Worm (Caenorhabditis elegans) whole organism, L1 larva: ENCODE results near the gene arrd-15.

Experiments
- C34B4.2 ChIP-seq: sonication (generic microtip); optimal IDR thresholded peaks from 2 replicates; lab custom pipeline; 2017; ENCODE audit warnings: mild to moderate bottlenecking, missing genetic modification characterization, missing compliant biosample characterization
- Y116A8C.19 ChIP-seq: sonication (generic microtip); optimal IDR thresholded peaks from 2 replicates; lab custom pipeline; 2016; ENCODE audit warnings: missing compliant biosample characterization, missing genetic modification characterization, borderline replicate concordance
- aha-1 ChIP-seq: fragments of 150-350 bp; optimal IDR thresholded peaks from 2 replicates; lab custom pipeline; 2014; ENCODE audit warnings: missing biosample characterization, missing genetic modification characterization
- alr-1 ChIP-seq: fragments of 200-800 bp; sonication (Bioruptor generic); optimal IDR thresholded peaks from 2 replicates; lab custom pipeline; 2018; ENCODE audit warnings: borderline replicate concordance, mild to moderate bottlenecking, missing genetic modification characterization, missing compliant biosample characterization
- aly-2 ChIP-seq: fragments of 150-350 bp; optimal IDR thresholded peaks from 2 replicates; lab custom pipeline; 2014; ENCODE audit warnings: missing biosample characterization, missing genetic modification characterization
- blmp-1 ChIP-seq: fragments of 150-350 bp; optimal IDR thresholded peaks from 2 replicates; lab custom pipeline; 2014; ENCODE audit warnings: missing biosample characterization, missing genetic modification characterization
- ceh-82 ChIP-seq, 3 experiments: fragments of 150-350 bp in 1 of 3; sonication (generic microtip) in 2 of 3; optimal IDR thresholded peaks; 2 replicates each; lab custom pipeline; 2014 to 2017; ENCODE audit warnings: missing biosample characterization in 3 of 3, missing genetic modification characterization in 3 of 3
- ceh-88 ChIP-seq: fragments of 200-800 bp; sonication (Bioruptor generic); IDR thresholded peaks from 2 replicates; pipeline ENCODE4 v1.3.6; 2022; ENCODE audit warnings: missing genetic modification characterization, missing compliant biosample characterization
- ces-1 ChIP-seq: fragments of 150-350 bp; optimal IDR thresholded peaks from 2 replicates; lab custom pipeline; 2014; ENCODE audit warnings: missing biosample characterization, missing genetic modification reagents, missing genetic modification characterization
- dpl-1 ChIP-seq, 3 experiments: fragments of 150-350 bp in 2 of 3; sonication (generic microtip) in 1 of 3; optimal IDR thresholded peaks; 2 replicates each; lab custom pipeline; 2014 to 2017; ENCODE audit warnings: missing biosample characterization in 3 of 3, missing genetic modification characterization in 3 of 3, missing genetic modification reagents in 3 of 3
- dsc-1 ChIP-seq: sonication (generic microtip); optimal IDR thresholded peaks from 2 replicates; lab custom pipeline; 2016; ENCODE audit warnings: mild to moderate bottlenecking, missing genetic modification characterization, missing compliant biosample characterization
- efl-1 ChIP-seq, 4 experiments: fragments of 150-350 bp; optimal IDR thresholded peaks in 3 of 4; peaks in 1 of 4; 1 replicate in 1 of 4; 2 replicates in 3 of 4; lab custom pipeline; 2014; ENCODE audit warnings: missing biosample characterization in 2 of 4, missing genetic modification characterization in 2 of 4, missing genetic modification reagents in 2 of 4
- elt-2 ChIP-seq: sonication (generic microtip); optimal IDR thresholded peaks from 2 replicates; lab custom pipeline; 2016; ENCODE audit warnings: missing genetic modification characterization, mild to moderate bottlenecking, inconsistent platforms, missing compliant biosample characterization, missing genetic modification reagents
- elt-3 ChIP-seq, 6 experiments: fragments of 150-350 bp in 1 of 6; sonication (generic microtip); optimal IDR thresholded peaks; 2 replicates each; lab custom pipeline; 2017 to 2018; ENCODE audit warnings: missing biosample characterization in 6 of 6, missing genetic modification characterization in 6 of 6, inconsistent platforms in 1 of 6
- ets-5 ChIP-seq: fragments of 200-800 bp; sonication (Bioruptor generic); IDR thresholded peaks from 2 replicates; pipeline ENCODE4 v1.3.6; 2022; ENCODE audit warnings: missing genetic modification characterization, missing compliant biosample characterization
- fkh-10 ChIP-seq: sonication (generic microtip); optimal IDR thresholded peaks from 2 replicates; lab custom pipeline; 2017; ENCODE audit warnings: missing biosample characterization, missing genetic modification reagents, missing genetic modification characterization
- fkh-4 ChIP-seq: sonication (generic microtip); optimal IDR thresholded peaks from 2 replicates; lab custom pipeline; 2016; ENCODE audit warnings: missing compliant biosample characterization, missing genetic modification characterization, borderline replicate concordance
- hlh-4 ChIP-seq: sonication (generic microtip); optimal IDR thresholded peaks from 2 replicates; lab custom pipeline; 2016; ENCODE audit warnings: mild to moderate bottlenecking, missing genetic modification characterization, missing compliant biosample characterization
- hpl-2 ChIP-seq: fragments of 150-350 bp; optimal IDR thresholded peaks from 2 replicates; lab custom pipeline; 2014; ENCODE audit warnings: missing biosample characterization, missing genetic modification reagents, missing genetic modification characterization
- isw-1 ChIP-seq: fragments of 200-800 bp; sonication (Bioruptor generic); IDR thresholded peaks from 2 replicates; pipeline ENCODE4 v1.3.6; 2022; ENCODE audit warnings: missing genetic modification characterization, missing compliant biosample characterization
- lin-13 ChIP-seq: fragments of 150-350 bp; optimal IDR thresholded peaks from 2 replicates; lab custom pipeline; 2014; ENCODE audit warnings: missing biosample characterization, missing genetic modification reagents, missing genetic modification characterization
- lin-35 ChIP-seq, 2 experiments: fragments of 150-350 bp; optimal IDR thresholded peaks; 2 replicates each; lab custom pipeline; 2014; ENCODE audit warnings: missing biosample characterization in 2 of 2, missing genetic modification characterization in 2 of 2, missing genetic modification reagents in 2 of 2
- lin-39 ChIP-seq: fragments of 150-350 bp; optimal IDR thresholded peaks from 2 replicates; lab custom pipeline; 2014; ENCODE audit warnings: missing biosample characterization, missing genetic modification reagents, missing genetic modification characterization
- lir-3 ChIP-seq: sonication (generic microtip); optimal IDR thresholded peaks from 2 replicates; lab custom pipeline; 2016; ENCODE audit warnings: mild to moderate bottlenecking, missing genetic modification characterization, moderate library complexity, missing compliant biosample characterization; ENCODE audit not compliant: poor library complexity
- mdl-1 ChIP-seq, 2 experiments: fragments of 150-350 bp; optimal IDR thresholded peaks; 2 replicates each; lab custom pipeline; 2014 to 2017; ENCODE audit warnings: missing biosample characterization in 2 of 2, missing genetic modification characterization in 2 of 2, inconsistent platforms in 1 of 2
- mef-2 ChIP-seq: fragments of 150-350 bp; optimal IDR thresholded peaks from 2 replicates; lab custom pipeline; 2014; ENCODE audit warnings: missing biosample characterization, missing genetic modification characterization
- mep-1 ChIP-seq: fragments of 150-350 bp; optimal IDR thresholded peaks from 2 replicates; lab custom pipeline; 2014; ENCODE audit warnings: missing biosample characterization, missing genetic modification characterization
- nhr-11 ChIP-seq: fragments of 150-350 bp; optimal IDR thresholded peaks from 2 replicates; lab custom pipeline; 2014; ENCODE audit warnings: missing biosample characterization, missing genetic modification characterization
- nhr-20 ChIP-seq: sonication (generic microtip); optimal IDR thresholded peaks from 2 replicates; lab custom pipeline; 2016; ENCODE audit warnings: mild to moderate bottlenecking, missing genetic modification characterization, missing compliant biosample characterization
- nhr-28 ChIP-seq: fragments of 150-350 bp; optimal IDR thresholded peaks from 2 replicates; lab custom pipeline; 2014; ENCODE audit warnings: missing biosample characterization, missing genetic modification characterization
- nhr-47 ChIP-seq: sonication (generic microtip); optimal IDR thresholded peaks from 2 replicates; lab custom pipeline; 2016; ENCODE audit warnings: mild to moderate bottlenecking, missing genetic modification characterization, moderate library complexity, missing compliant biosample characterization
- nhr-76 ChIP-seq: sonication (generic microtip); optimal IDR thresholded peaks from 2 replicates; lab custom pipeline; 2017; ENCODE audit warnings: missing biosample characterization, missing genetic modification characterization
- nhr-77 ChIP-seq: fragments of 150-350 bp; optimal IDR thresholded peaks from 2 replicates; lab custom pipeline; 2014; ENCODE audit warnings: missing biosample characterization, missing genetic modification characterization
- nhr-84 ChIP-seq: sonication (generic microtip); optimal IDR thresholded peaks from 2 replicates; lab custom pipeline; 2017; ENCODE audit warnings: missing biosample characterization, missing genetic modification characterization
- nhr-90 ChIP-seq: sonication (generic microtip); optimal IDR thresholded peaks from 2 replicates; lab custom pipeline; 2016; ENCODE audit warnings: mild to moderate bottlenecking, missing genetic modification characterization, missing compliant biosample characterization; ENCODE audit not compliant: poor library complexity
- pax-3 ChIP-seq: fragments of 200-800 bp; sonication (Bioruptor generic); optimal IDR thresholded peaks from 2 replicates; lab custom pipeline; 2018; ENCODE audit warnings: mild to moderate bottlenecking, missing genetic modification characterization, moderate library complexity, missing compliant biosample characterization
- pqm-1 ChIP-seq: sonication (generic microtip); optimal IDR thresholded peaks from 3 replicates; lab custom pipeline; 2017; ENCODE audit warnings: missing biosample characterization, missing genetic modification characterization
- skn-1 ChIP-seq: fragments of 150-350 bp; optimal IDR thresholded peaks from 2 replicates; lab custom pipeline; 2014; ENCODE audit warnings: missing biosample characterization, missing genetic modification characterization
- snpc-4 ChIP-seq: fragments of 150-350 bp; optimal IDR thresholded peaks from 2 replicates; lab custom pipeline; 2014; ENCODE audit warnings: missing biosample characterization, missing genetic modification characterization
- sox-4 ChIP-seq: sonication (generic microtip); optimal IDR thresholded peaks from 2 replicates; lab custom pipeline; 2016; ENCODE audit warnings: missing genetic modification characterization, missing compliant biosample characterization
- sptf-1 ChIP-seq: fragments of 150-350 bp; optimal IDR thresholded peaks from 2 replicates; lab custom pipeline; 2014; ENCODE audit warnings: missing biosample characterization, missing genetic modification characterization
- tbx-2 ChIP-seq: sonication (generic microtip); optimal IDR thresholded peaks from 2 replicates; lab custom pipeline; 2016; ENCODE audit warnings: missing genetic modification characterization, missing compliant biosample characterization
- unc-130 ChIP-seq: fragments of 150-350 bp; optimal IDR thresholded peaks from 2 replicates; lab custom pipeline; 2017; ENCODE audit warnings: missing biosample characterization, missing genetic modification characterization, inconsistent platforms
- unc-30 ChIP-seq: sonication (generic microtip); optimal IDR thresholded peaks from 2 replicates; lab custom pipeline; 2017; ENCODE audit warnings: missing biosample characterization, missing genetic modification characterization
- unc-62 ChIP-seq: fragments of 150-350 bp; optimal IDR thresholded peaks from 2 replicates; lab custom pipeline; 2014; ENCODE audit warnings: missing biosample characterization, missing genetic modification reagents, missing genetic modification characterization
- unc-86 ChIP-seq: sonication (generic microtip); optimal IDR thresholded peaks from 2 replicates; lab custom pipeline; 2016; ENCODE audit warnings: missing genetic modification characterization, missing compliant biosample characterization
- xbp-1 ChIP-seq: sonication (generic microtip); optimal IDR thresholded peaks from 2 replicates; lab custom pipeline; 2016; ENCODE audit warnings: missing genetic modification characterization, missing compliant biosample characterization
- zip-4 ChIP-seq: fragments of 200-800 bp; sonication (Bioruptor generic); optimal IDR thresholded peaks from 2 replicates; lab custom pipeline; 2018; ENCODE audit warnings: mild to moderate bottlenecking, missing genetic modification characterization, moderate library complexity, missing compliant biosample characterization
- ztf-11 ChIP-seq, 2 experiments: sonication (generic microtip); optimal IDR thresholded peaks; 2 replicates each; lab custom pipeline; 2016 to 2017; ENCODE audit warnings: missing genetic modification characterization in 2 of 2, missing biosample characterization in 1 of 2, missing compliant biosample characterization in 1 of 2

Gene arrd-15

DNA sequence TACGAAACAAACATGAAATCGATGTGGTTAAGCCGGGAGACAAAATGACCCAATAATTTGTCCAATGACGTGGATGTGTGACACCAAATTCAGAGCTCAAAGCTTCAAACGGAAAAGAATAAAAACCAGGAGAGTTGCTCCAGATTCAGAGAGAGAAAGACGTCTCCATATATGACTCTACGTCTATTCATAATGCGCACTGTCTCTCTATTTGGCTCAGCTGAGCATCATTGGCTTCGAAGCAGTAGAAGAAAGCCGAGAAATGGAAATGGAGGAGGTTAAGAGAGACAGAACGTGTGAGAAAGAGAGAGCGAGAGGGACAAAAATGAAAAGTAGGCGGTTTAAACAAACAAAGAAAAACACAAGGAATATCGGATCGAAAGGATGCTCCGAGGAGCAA, 43.5 kb upstream of the arrd-15 start (continued):
- TF ChIP-seq nhr-47 (peak; percentile 20), nhr-20 (no peak), C34B4.2 (tag; lab: Kevin White, UChicago) (no peak), nhr-84 (tag; lab: Kevin White, UChicago) (no peak)

DNA sequence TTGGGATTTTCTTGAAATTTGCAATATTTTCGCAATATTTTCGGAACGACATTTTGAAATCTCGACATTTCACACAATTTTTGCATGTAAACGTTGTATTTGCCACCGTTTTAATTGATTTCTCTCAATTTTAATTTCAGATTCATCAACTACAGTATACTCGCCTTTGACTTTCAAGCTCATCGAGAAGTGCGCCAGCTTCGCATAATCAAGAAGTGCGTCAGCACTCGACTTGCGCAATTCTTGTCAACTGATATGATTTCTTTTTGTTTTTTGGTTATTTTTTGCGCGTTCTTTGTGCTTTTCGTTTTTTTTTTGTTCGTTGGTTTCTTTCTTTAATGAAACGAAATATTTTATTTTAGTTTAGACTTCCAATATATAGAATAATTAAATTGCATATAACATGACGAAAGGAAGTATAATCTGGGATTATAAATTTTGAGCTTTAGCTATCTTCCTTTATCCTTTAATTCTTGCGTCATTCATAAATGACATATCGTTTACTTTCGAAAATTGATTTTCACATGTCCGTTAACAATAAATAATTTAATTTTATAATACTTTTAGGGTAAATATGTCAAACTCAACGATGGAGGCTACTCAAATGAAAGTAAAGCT, 42.5 kb upstream of the arrd-15 start, which contains the start of gene famh-136:
TSS of gene famh-136 (plus strand) at position 568 of the 618 bp plus-strand sequence.
- TF ChIP-seq nhr-77 (tag; lab: Kevin White, UChicago) (peak; percentile 85), snpc-4 (tag; lab: Kevin White, UChicago) (peak; percentile 74), tbx-2 (tag; lab: Kevin White, UChicago) (peak; percentile 88), ceh-88 (GFP tag; lab: Robert Waterston, UW) (no peak), mef-2 (tag; lab: Kevin White, UChicago) (no peak), dsc-1 (tag; lab: Kevin White, UChicago) (peak; percentile 90), unc-62 (no peak), elt-2 (peak; percentile 64), ceh-82 (tag; optimal IDR thresholded peaks at IDR 0.05; lab: Kevin White, UChicago) (peak; percentile 45 to 80 (median 61)), hpl-2 (GFP tag; lab: Kevin White, UChicago) (peak; percentile 56), aha-1 (tag; lab: Kevin White, UChicago) (no peak), dpl-1 (GFP tag; optimal IDR thresholded peaks at IDR 0.05; lab: Kevin White, UChicago) (peak; percentile 76 to 88 (median 84)), ets-5 (no peak), mdl-1 (tag; optimal IDR thresholded peaks at IDR 0.05; lab: Kevin White, UChicago) (peak in 1 of 2 experiments; percentile 79), nhr-84 (tag; lab: Kevin White, UChicago) (no peak), mep-1 (tag; lab: Kevin White, UChicago) (peak; percentile 97), lir-3 (tag; lab: Kevin White, UChicago) (peak; percentile 45), fkh-10 (peak; percentile 42), ztf-11 (tag; optimal IDR thresholded peaks at IDR 0.05; lab: Kevin White, UChicago) (peak in 1 of 2 experiments; percentile 42), hlh-4 (tag; lab: Kevin White, UChicago) (no peak), alr-1 (tag; lab: Kevin White, UChicago) (no peak), xbp-1 (tag; lab: Kevin White, UChicago) (peak; percentile 79), lin-39 (tag; lab: Kevin White, UChicago) (peak; percentile 50), pax-3 (tag; lab: Kevin White, UChicago) (peak; percentile 70), ces-1 (GFP tag; lab: Kevin White, UChicago) (no peak), sptf-1 (no peak), efl-1 (optimal IDR thresholded peaks at IDR 0.05; lab: Kevin White, UChicago) (peak; percentile 78 to 85), efl-1 (GFP tag; optimal IDR thresholded peaks at IDR 0.05 in 1 of 2; lab: Kevin White, UChicago) (peak; percentile 77 to 98), lin-13 (GFP tag; lab: Kevin White, UChicago) (peak; percentile 68), zip-4 (GFP tag; lab: Kevin White, UChicago) (peak; percentile 42), elt-3 (tag; optimal IDR thresholded peaks at IDR 0.05; lab: Kevin White, UChicago) (peak in 2 of 6 experiments; percentile 84 to 88), Y116A8C.19 (tag; lab: Kevin White, UChicago) (no peak), lin-35 (GFP tag; optimal IDR thresholded peaks at IDR 0.05; lab: Kevin White, UChicago) (peak; percentile 81 to 92), pqm-1 (tag; lab: Kevin White, UChicago) (no peak), aly-2 (tag; lab: Kevin White, UChicago) (peak; percentile 58), unc-30 (tag; lab: Kevin White, UChicago) (no peak), skn-1 (tag; lab: Kevin White, UChicago) (peak; percentile 74), nhr-28 (tag; lab: Kevin White, UChicago) (no peak), isw-1 (peak; percentile 50), nhr-90 (tag; lab: Kevin White, UChicago) (peak; percentile 90), unc-86 (tag; lab: Kevin White, UChicago) (peak; percentile 64), nhr-11 (peak; percentile 44), blmp-1 (tag; lab: Kevin White, UChicago) (peak; percentile 82), fkh-4 (tag; lab: Kevin White, UChicago) (peak; percentile 8), sox-4 (tag; lab: Kevin White, UChicago) (peak; percentile 65), unc-130 (tag; lab: Kevin White, UChicago) (peak; percentile 94), nhr-20 (peak; percentile 96), nhr-76 (tag; lab: Kevin White, UChicago) (no peak)
